Fruit fly (Drosophila melanogaster) whole organism: ENCODE measurements around the gene ed.

Experiments used
- pan ChIP-seq: fragments of >200 bp; optimal IDR thresholded peaks from 2 replicates; lab custom pipeline; 2017
- psq ChIP-seq: fragments of >200 bp; optimal IDR thresholded peaks from 2 replicates; lab custom pipeline; 2017
- usp ChIP-seq: fragments of >200 bp; optimal IDR thresholded peaks from 2 replicates; lab custom pipeline; 2017; ENCODE audit warnings: missing biosample characterization, missing genetic modification characterization, mixed read lengths

DNA sequence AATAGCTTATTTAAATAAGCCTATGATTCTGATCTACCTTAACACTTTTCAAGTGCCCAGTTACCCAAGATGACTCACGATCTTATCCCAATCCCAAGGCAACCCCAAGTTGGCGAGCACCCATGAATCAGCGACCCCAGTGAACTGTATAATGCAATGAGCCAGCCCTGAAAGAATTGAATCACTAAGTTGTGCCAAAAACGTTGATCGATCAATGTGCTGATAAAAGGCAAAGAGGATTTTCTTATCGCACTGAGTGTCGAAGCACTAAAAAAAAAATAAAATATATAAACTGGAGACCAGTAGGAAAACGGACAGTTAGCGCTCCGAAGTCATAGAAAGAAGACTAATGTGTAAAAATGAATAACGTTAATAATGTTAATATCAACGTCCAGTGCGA is 22.8 kb upstream of the ed start, which contains the start of gene CG43774:
- TF ChIP-seq psq (no peak), pan (lab: Kevin White, UChicago) (no peak), usp (GFP tag; lab: Kevin White, UChicago) (no peak)
